Fruit fly (Drosophila melanogaster) whole organism, embryonic: ENCODE data around the gene CG34454.

ENCODE experiments used
- Atf-2 ChIP-seq: fragments of 200-800 bp; sonication (Bioruptor generic); optimal IDR thresholded peaks from 2 replicates; lab custom pipeline; 2016; ENCODE audit warnings: missing biosample characterization, missing genetic modification characterization
- Atf3 ChIP-seq: fragments of 200-800 bp; sonication (Bioruptor generic); optimal IDR thresholded peaks from 3 replicates; lab custom pipeline; 2016; ENCODE audit warnings: missing biosample characterization, missing genetic modification characterization
- B-H2 ChIP-seq: fragments of 200-800 bp; sonication (Bioruptor generic); optimal IDR thresholded peaks from 2 replicates; lab custom pipeline; 2018; ENCODE audit warnings: missing biosample characterization, mild to moderate bottlenecking, missing genetic modification characterization
- BtbVII ChIP-seq: fragments of 200-800 bp; sonication (Bioruptor generic); optimal IDR thresholded peaks from 3 replicates; lab custom pipeline; 2017; ENCODE audit warnings: missing biosample characterization, mild to moderate bottlenecking, missing genetic modification characterization
- CG10209 ChIP-seq: fragments of 200-800 bp; sonication (Bioruptor generic); optimal IDR thresholded peaks from 3 replicates; lab custom pipeline; 2017; ENCODE audit warnings: missing biosample characterization, mild to moderate bottlenecking, missing genetic modification characterization, missing genetic modification reagents
- CG10565 ChIP-seq: fragments of 200-800 bp; sonication (Bioruptor generic); optimal IDR thresholded peaks from 3 replicates; lab custom pipeline; 2016; ENCODE audit warnings: missing biosample characterization, mild to moderate bottlenecking, missing genetic modification characterization
- CG11456 ChIP-seq: fragments of 200-800 bp; sonication (Bioruptor generic); IDR thresholded peaks from 3 replicates; pipeline ENCODE4 v1.3.6; 2022; ENCODE audit warnings: missing biosample characterization, missing genetic modification characterization
- CG12299 ChIP-seq: fragments of 200-800 bp; sonication (Bioruptor generic); optimal IDR thresholded peaks from 2 replicates; lab custom pipeline; 2018; ENCODE audit warnings: missing biosample characterization, mild to moderate bottlenecking, missing genetic modification characterization
- CG13424 ChIP-seq: fragments of 200-800 bp; sonication (Bioruptor generic); optimal IDR thresholded peaks from 2 replicates; lab custom pipeline; 2019; ENCODE audit warnings: missing biosample characterization, mild to moderate bottlenecking, missing genetic modification characterization, moderate library complexity
- CG14014 ChIP-seq: fragments of 200-800 bp; sonication (Bioruptor generic); IDR thresholded peaks from 2 replicates; pipeline ENCODE4 v1.3.6; 2022; ENCODE audit warnings: missing biosample characterization, missing genetic modification characterization
- CG14667 ChIP-seq: fragments of 200-800 bp; sonication (Bioruptor generic); IDR thresholded peaks from 2 replicates; pipeline ENCODE4 v1.3.6; 2022; ENCODE audit warnings: missing biosample characterization, missing genetic modification characterization
- CG14710 ChIP-seq: fragments of 200-800 bp; sonication (Bioruptor generic); optimal IDR thresholded peaks from 3 replicates; lab custom pipeline; 2019; ENCODE audit warnings: missing biosample characterization, mild to moderate bottlenecking, missing genetic modification characterization, moderate library complexity
- CG1647 ChIP-seq: fragments of 200-800 bp; sonication (Bioruptor generic); optimal IDR thresholded peaks from 3 replicates; lab custom pipeline; 2016; ENCODE audit warnings: missing biosample characterization, missing genetic modification characterization
- CG18764 ChIP-seq: fragments of 200-800 bp; sonication (Bioruptor generic); optimal IDR thresholded peaks from 3 replicates; lab custom pipeline; 2016; ENCODE audit warnings: missing biosample characterization, missing genetic modification characterization
- CG2120 ChIP-seq: fragments of 200-800 bp; sonication (Bioruptor generic); optimal IDR thresholded peaks from 3 replicates; lab custom pipeline; 2016; ENCODE audit warnings: missing biosample characterization, missing genetic modification characterization
- CG2129 ChIP-seq: fragments of 200-800 bp; sonication (Bioruptor generic); IDR thresholded peaks from 2 replicates; pipeline ENCODE4 v1.3.6; 2022; ENCODE audit warnings: missing biosample characterization, missing genetic modification characterization; ENCODE audit not compliant: partially characterized antibody
- CG2202 ChIP-seq: fragments of 200-800 bp; sonication (Bioruptor generic); optimal IDR thresholded peaks from 2 replicates; lab custom pipeline; 2018; ENCODE audit warnings: missing biosample characterization, mild to moderate bottlenecking, missing genetic modification characterization
- CG30403 ChIP-seq: fragments of 200-800 bp; sonication (Bioruptor generic); optimal IDR thresholded peaks from 3 replicates; lab custom pipeline; 2016; ENCODE audit warnings: missing biosample characterization, missing genetic modification characterization
- CG32532 ChIP-seq: fragments of 200-800 bp; sonication (Bioruptor generic); IDR thresholded peaks from 2 replicates; pipeline ENCODE4 v1.3.6; 2022; ENCODE audit warnings: missing biosample characterization, missing genetic modification characterization
- CG4820 ChIP-seq: fragments of 200-800 bp; sonication (Bioruptor generic); optimal IDR thresholded peaks from 3 replicates; lab custom pipeline; 2016; ENCODE audit warnings: missing biosample characterization, missing genetic modification characterization
- CG5245 ChIP-seq: fragments of 200-800 bp; sonication (Bioruptor generic); optimal IDR thresholded peaks from 3 replicates; lab custom pipeline; 2016; ENCODE audit warnings: missing biosample characterization, missing genetic modification characterization
- CG6654 ChIP-seq: fragments of 200-800 bp; sonication (Bioruptor generic); optimal IDR thresholded peaks from 2 replicates; lab custom pipeline; 2017; ENCODE audit warnings: missing biosample characterization, mild to moderate bottlenecking, missing genetic modification characterization
- CG6683 ChIP-seq: fragments of 200-800 bp; sonication (Bioruptor generic); optimal IDR thresholded peaks from 2 replicates; lab custom pipeline; 2017; ENCODE audit warnings: missing biosample characterization, mild to moderate bottlenecking, missing genetic modification characterization, missing genetic modification reagents
- CG7987 ChIP-seq: fragments of 200-800 bp; sonication (Bioruptor generic); optimal IDR thresholded peaks from 2 replicates; lab custom pipeline; 2018; ENCODE audit warnings: missing biosample characterization, mild to moderate bottlenecking, missing genetic modification characterization, moderate library complexity
- CoRest ChIP-seq: fragments of 200-800 bp; sonication (Bioruptor generic); optimal IDR thresholded peaks from 3 replicates; lab custom pipeline; 2018; ENCODE audit warnings: missing biosample characterization, mild to moderate bottlenecking, missing genetic modification characterization, moderate library complexity
- Ets65A ChIP-seq: fragments of 200-800 bp; sonication (Bioruptor generic); peaks from one replicate; lab custom pipeline; 2016; ENCODE audit warnings: missing biosample characterization, missing genetic modification characterization
- Fer3 ChIP-seq: fragments of 200-800 bp; sonication (Bioruptor generic); optimal IDR thresholded peaks from 2 replicates; lab custom pipeline; 2018; ENCODE audit warnings: missing biosample characterization, mild to moderate bottlenecking, missing genetic modification characterization, moderate library complexity
- HmgZ ChIP-seq: fragments of 200-800 bp; sonication (Bioruptor generic); optimal IDR thresholded peaks from 2 replicates; lab custom pipeline; 2018; ENCODE audit warnings: missing biosample characterization, mild to moderate bottlenecking, missing genetic modification characterization
- Hr39 ChIP-seq: fragments of >200 bp; optimal IDR thresholded peaks from 2 replicates; lab custom pipeline; 2017
- MBD-R2 ChIP-seq: fragments of 200-800 bp; sonication (Bioruptor generic); IDR thresholded peaks from 2 replicates; pipeline ENCODE4 v1.3.6; 2022; ENCODE audit warnings: missing biosample characterization, missing genetic modification characterization
- Max ChIP-seq: fragments of 200-800 bp; sonication (Bioruptor generic); optimal IDR thresholded peaks from 2 replicates; lab custom pipeline; 2016; ENCODE audit warnings: missing biosample characterization, mild to moderate bottlenecking, missing genetic modification characterization
- Mrtf ChIP-seq: fragments of 200-800 bp; sonication (Bioruptor generic); IDR thresholded peaks from 3 replicates; pipeline ENCODE4 v1.3.6; 2022; ENCODE audit warnings: missing biosample characterization, missing genetic modification characterization
- ac ChIP-seq: fragments of 200-800 bp; sonication (Bioruptor generic); optimal IDR thresholded peaks from 3 replicates; lab custom pipeline; 2017; ENCODE audit warnings: missing biosample characterization, mild to moderate bottlenecking, missing genetic modification characterization
- ase ChIP-seq: fragments of 200-800 bp; sonication (Bioruptor generic); IDR thresholded peaks from 3 replicates; pipeline ENCODE4 v1.3.6; 2022; ENCODE audit warnings: missing biosample characterization, missing genetic modification characterization
- ato ChIP-seq: fragments of 200-800 bp; sonication (Bioruptor generic); IDR thresholded peaks from 2 replicates; pipeline ENCODE4 v1.3.6; 2022; ENCODE audit warnings: missing biosample characterization, missing genetic modification characterization; ENCODE audit not compliant: partially characterized antibody
- caup ChIP-seq: fragments of 200-800 bp; sonication (Bioruptor generic); optimal IDR thresholded peaks from 3 replicates; lab custom pipeline; 2017; ENCODE audit warnings: missing biosample characterization, mild to moderate bottlenecking, missing genetic modification characterization, moderate library complexity; ENCODE audit not compliant: severe bottlenecking
- chn ChIP-seq: fragments of 200-800 bp; sonication (Bioruptor generic); optimal IDR thresholded peaks from 2 replicates; lab custom pipeline; 2016; ENCODE audit warnings: missing biosample characterization, missing genetic modification characterization
- corto ChIP-seq: fragments of 200-800 bp; sonication (Bioruptor generic); optimal IDR thresholded peaks from 2 replicates; lab custom pipeline; 2016; ENCODE audit warnings: missing biosample characterization, mild to moderate bottlenecking, missing genetic modification characterization, moderate library complexity
- ewg ChIP-seq: fragments of 200-800 bp; sonication (Bioruptor generic); optimal IDR thresholded peaks from 3 replicates; lab custom pipeline; 2017; ENCODE audit warnings: mild to moderate bottlenecking, missing biosample characterization, missing genetic modification reagents, missing genetic modification characterization
- eyg ChIP-seq: fragments of 200-800 bp; sonication (Bioruptor generic); optimal IDR thresholded peaks from 3 replicates; lab custom pipeline; 2016; ENCODE audit warnings: missing biosample characterization, missing genetic modification characterization
- lilli ChIP-seq: fragments of 200-800 bp; sonication (Bioruptor generic); optimal IDR thresholded peaks from 3 replicates; lab custom pipeline; 2016; ENCODE audit warnings: missing biosample characterization, missing genetic modification characterization
- maf-S ChIP-seq: fragments of 200-800 bp; sonication (Bioruptor generic); optimal IDR thresholded peaks from 2 replicates; lab custom pipeline; 2016; ENCODE audit warnings: missing biosample characterization, missing genetic modification characterization
- run ChIP-seq: fragments of 200-800 bp; sonication (Bioruptor generic); optimal IDR thresholded peaks from 3 replicates; lab custom pipeline; 2018; ENCODE audit warnings: missing biosample characterization, mild to moderate bottlenecking, missing genetic modification characterization
- sens ChIP-seq: fragments of 200-800 bp; sonication (Bioruptor generic); peaks from one replicate; lab custom pipeline; 2016; ENCODE audit warnings: missing biosample characterization, missing genetic modification characterization
- shn ChIP-seq: fragments of 200-800 bp; sonication (Bioruptor generic); optimal IDR thresholded peaks from 3 replicates; lab custom pipeline; 2016; ENCODE audit warnings: missing biosample characterization, missing genetic modification characterization
- sisA ChIP-seq: fragments of 200-800 bp; sonication (Bioruptor generic); IDR thresholded peaks from 2 replicates; pipeline ENCODE4 v1.3.6; 2022; ENCODE audit warnings: missing biosample characterization, missing genetic modification characterization
- slp2 ChIP-seq: fragments of 200-800 bp; sonication (Bioruptor generic); optimal IDR thresholded peaks from 2 replicates; lab custom pipeline; 2016; ENCODE audit warnings: missing biosample characterization, missing genetic modification characterization
- sqz ChIP-seq: fragments of 200-800 bp; sonication (Bioruptor generic); optimal IDR thresholded peaks from 3 replicates; lab custom pipeline; 2018; ENCODE audit warnings: missing biosample characterization, mild to moderate bottlenecking, missing genetic modification characterization
- twi ChIP-seq: fragments of 200-800 bp; optimal IDR thresholded peaks from 2 replicates; lab custom pipeline; 2019; ENCODE audit warnings: missing biosample characterization, mild to moderate bottlenecking, missing genetic modification characterization, moderate library complexity
- vnd ChIP-seq: fragments of 200-800 bp; sonication (Bioruptor generic); IDR thresholded peaks from 3 replicates; pipeline ENCODE4 v1.3.6; 2022; ENCODE audit warnings: missing biosample characterization, missing genetic modification characterization; ENCODE audit not compliant: partially characterized antibody
- zfh2 ChIP-seq: fragments of 200-800 bp; sonication (Bioruptor generic); optimal IDR thresholded peaks from 2 replicates; lab custom pipeline; 2016; ENCODE audit warnings: missing biosample characterization, missing genetic modification characterization

Gene CG34454

dm6 chr3L:270760-271500 is 38.8 kb upstream of the CG34454 start, which contains the start of gene miple2 (continued):
- TF ChIP-seq CoRest (tag; lab: Kevin White, UChicago): peak; percentile 43
- TF ChIP-seq CG2202: peak; percentile 54
- peak; percentile 55 for TF ChIP-seq CG14710 (tag; lab: Kevin White, UChicago)
- TF ChIP-seq slp2 (GFP tag; lab: Kevin White, UChicago): peak; percentile 33
- TF ChIP-seq CG10565: no peak
- peak; percentile 53 for TF ChIP-seq CG13424 (tag; lab: Kevin White, UChicago)
- TF ChIP-seq Fer3: peak; percentile 15
- TF ChIP-seq CG6654: no peak
- no peak for TF ChIP-seq Mrtf (GFP tag; lab: Robert Waterston, UW)
- TF ChIP-seq CG10209 (GFP tag; lab: Kevin White, UChicago): peak; percentile 59
- TF ChIP-seq eyg (GFP tag; lab: Kevin White, UChicago): no peak
- no peak for TF ChIP-seq sisA (GFP tag; lab: Robert Waterston, UW)
- peak; percentile 57 for TF ChIP-seq twi (tag; lab: Kevin White, UChicago)
- TF ChIP-seq ewg (GFP tag; lab: Kevin White, UChicago): no peak
- peak; percentile 42 for TF ChIP-seq Max
- TF ChIP-seq CG1647 (GFP tag; lab: Kevin White, UChicago): no peak
- no peak for TF ChIP-seq Hr39
- no peak for TF ChIP-seq Ets65A (GFP tag; lab: Kevin White, UChicago)
- TF ChIP-seq Atf3 (GFP tag; lab: Kevin White, UChicago): no peak
- TF ChIP-seq vnd (GFP tag; lab: Robert Waterston, UW): no peak
- TF ChIP-seq CG14667 (GFP tag; lab: Robert Waterston, UW): no peak
- no peak for TF ChIP-seq CG32532 (GFP tag; lab: Robert Waterston, UW)
- TF ChIP-seq Atf-2 (GFP tag; lab: Kevin White, UChicago): peak; percentile 55
- TF ChIP-seq sens (GFP tag; lab: Kevin White, UChicago): peak; percentile 84
- peak; percentile 5 for TF ChIP-seq CG12299 (tag; lab: Kevin White, UChicago)
- peak; percentile 11 for TF ChIP-seq CG18764 (GFP tag; lab: Kevin White, UChicago)
- peak; percentile 38 for TF ChIP-seq CG4820 (GFP tag; lab: Kevin White, UChicago)
- peak; percentile 56 for TF ChIP-seq CG6683 (GFP tag; lab: Kevin White, UChicago)
- no peak for TF ChIP-seq CG14014 (GFP tag; lab: Robert Waterston, UW)
- no peak for TF ChIP-seq ato (GFP tag; lab: Robert Waterston, UW)
- TF ChIP-seq MBD-R2 (GFP tag; lab: Robert Waterston, UW): no peak
- TF ChIP-seq caup (GFP tag; lab: Kevin White, UChicago): peak; percentile 28
- TF ChIP-seq CG5245 (GFP tag; lab: Kevin White, UChicago): no peak
- TF ChIP-seq lilli: peak; percentile 53
- peak; percentile 36 for TF ChIP-seq CG7987 (GFP tag; lab: Kevin White, UChicago)
- no peak for TF ChIP-seq chn
- peak; percentile 63 for TF ChIP-seq CG30403
- TF ChIP-seq zfh2 (GFP tag; lab: Kevin White, UChicago): no peak
- TF ChIP-seq maf-S (GFP tag; lab: Kevin White, UChicago): peak; percentile 2
- no peak for TF ChIP-seq CG2129 (GFP tag; lab: Robert Waterston, UW)
- TF ChIP-seq ase: no peak
- TF ChIP-seq BtbVII: peak; percentile 35
- TF ChIP-seq B-H2 (GFP tag; lab: Kevin White, UChicago): no peak
- no peak for TF ChIP-seq HmgZ
- peak; percentile 14 for TF ChIP-seq sqz (GFP tag; lab: Kevin White, UChicago)
- no peak for TF ChIP-seq run (tag; lab: Kevin White, UChicago)
- no peak for TF ChIP-seq corto (GFP tag; lab: Kevin White, UChicago)
- TF ChIP-seq shn (GFP tag; lab: Kevin White, UChicago): peak; percentile 41
- TF ChIP-seq ac: peak; percentile 40
- peak; percentile 60 for TF ChIP-seq CG2120 (GFP tag; lab: Kevin White, UChicago)
- TF ChIP-seq CG11456 (GFP tag; lab: Robert Waterston, UW): no peak
